Worm (Caenorhabditis elegans): ENCODE results near the gene C32D5.11.

- TF ChIP-seq flt-1 (GFP tag; IDR thresholded peaks at IDR 0.05) (no peak), ztf-29 (GFP tag; IDR thresholded peaks at IDR 0.05) (no peak), ztf-23 (GFP tag; IDR thresholded peaks at IDR 0.05) (no peak)
These were observed 35.9 kb upstream of the C32D5.11 start, which contains the start of gene F58F12.3 for ce11 chrII:6391195-6391594.

Data from whole organism, midembryonic.